Worm (Caenorhabditis elegans) whole organism, young adult: Measurements from ENCODE around the gene tag-329.

Source experiments
- C17E4.6 ChIP-seq: fragments of 200-800 bp; sonication (Bioruptor generic); IDR thresholded peaks from 2 replicates; pipeline ENCODE4 v1.3.6; 2022; ENCODE audit warnings: missing genetic modification reagents, missing genetic modification characterization, missing compliant biosample characterization
- D2030.7 ChIP-seq: fragments of 200-800 bp; sonication (Bioruptor generic); IDR thresholded peaks from 2 replicates; pipeline ENCODE4 v1.3.6; 2022; ENCODE audit warnings: missing genetic modification reagents, missing genetic modification characterization, missing compliant biosample characterization
- F23B12.7 ChIP-seq: sonication (generic microtip); optimal IDR thresholded peaks from 2 replicates; lab custom pipeline; 2017; ENCODE audit warnings: missing genetic modification characterization, mild to moderate bottlenecking, missing compliant biosample characterization, antibody characterized with exemption, moderate library complexity; ENCODE audit not compliant: insufficient read depth
- F39B2.1 ChIP-seq: fragments of 200-800 bp; sonication (Bioruptor generic); IDR thresholded peaks from 2 replicates; pipeline ENCODE4 v1.3.6; 2022; ENCODE audit warnings: missing genetic modification reagents, missing genetic modification characterization, missing compliant biosample characterization
- F57A8.1 ChIP-seq: fragments of 200-800 bp; sonication (Bioruptor generic); optimal IDR thresholded peaks from 2 replicates; lab custom pipeline; 2018; ENCODE audit warnings: mild to moderate bottlenecking, missing genetic modification characterization, moderate library complexity, missing compliant biosample characterization
- Y53F4B.3 ChIP-seq: fragments of 200-800 bp; sonication (Bioruptor generic); IDR thresholded peaks from 2 replicates; pipeline ENCODE4 v1.3.6; 2022; ENCODE audit warnings: missing genetic modification reagents, missing genetic modification characterization, missing compliant biosample characterization
- Y53G8AR.9 ChIP-seq: fragments of 200-800 bp; sonication (Bioruptor generic); conservative IDR thresholded peaks from 2 replicates; pipeline ENCODE4 v1.3.6; 2022; ENCODE audit warnings: missing genetic modification reagents, missing genetic modification characterization, missing compliant biosample characterization
- Y79H2A.3 ChIP-seq: fragments of 200-800 bp; sonication (Bioruptor generic); conservative IDR thresholded peaks from 2 replicates; pipeline ENCODE4 v1.3.6; 2022; ENCODE audit warnings: missing genetic modification reagents, missing genetic modification characterization, missing compliant biosample characterization
- ZK185.1 ChIP-seq: sonication (generic microtip); optimal IDR thresholded peaks from 2 replicates; lab custom pipeline; 2016; ENCODE audit warnings: mild to moderate bottlenecking, missing genetic modification characterization, missing compliant biosample characterization; ENCODE audit not compliant: poor library complexity, severe bottlenecking
- aptf-2 ChIP-seq: fragments of 200-800 bp; sonication (Bioruptor generic); conservative IDR thresholded peaks from 2 replicates; pipeline ENCODE4 v1.3.6; 2022; ENCODE audit warnings: missing genetic modification reagents, missing genetic modification characterization, missing compliant biosample characterization
- athp-1 ChIP-seq: sonication (generic microtip); optimal IDR thresholded peaks from 2 replicates; lab custom pipeline; 2017; ENCODE audit warnings: mild to moderate bottlenecking, missing genetic modification characterization, missing compliant biosample characterization
- attf-6 ChIP-seq: fragments of 200-800 bp; sonication (Bioruptor generic); IDR thresholded peaks from 2 replicates; pipeline ENCODE4 v1.3.6; 2022; ENCODE audit warnings: missing genetic modification reagents, missing genetic modification characterization, missing compliant biosample characterization
- bed-1 ChIP-seq: fragments of 200-800 bp; sonication (Bioruptor generic); IDR thresholded peaks from 2 replicates; pipeline ENCODE4 v1.3.6; 2022; ENCODE audit warnings: missing genetic modification reagents, missing genetic modification characterization, missing compliant biosample characterization
- ceh-100 ChIP-seq: fragments of 200-800 bp; sonication (Bioruptor generic); IDR thresholded peaks from 2 replicates; pipeline ENCODE4 v1.3.6; 2022; ENCODE audit warnings: missing genetic modification reagents, missing genetic modification characterization, missing compliant biosample characterization
- ceh-40 ChIP-seq: fragments of 200-800 bp; sonication (Bioruptor generic); IDR thresholded peaks from 2 replicates; pipeline ENCODE4 v1.3.6; 2022; ENCODE audit warnings: missing genetic modification characterization, missing compliant biosample characterization
- ceh-79 ChIP-seq: sonication (generic microtip); optimal IDR thresholded peaks from 2 replicates; lab custom pipeline; 2017; ENCODE audit warnings: mild to moderate bottlenecking, missing genetic modification characterization, missing compliant biosample characterization
- ceh-91 ChIP-seq: fragments of 200-800 bp; sonication (Bioruptor generic); IDR thresholded peaks from 2 replicates; pipeline ENCODE4 v1.3.6; 2022; ENCODE audit warnings: missing genetic modification reagents, missing genetic modification characterization, missing compliant biosample characterization
- dox-1 ChIP-seq: fragments of 200-800 bp; sonication (Bioruptor generic); IDR thresholded peaks from 2 replicates; pipeline ENCODE4 v1.3.6; 2022; ENCODE audit warnings: missing genetic modification reagents, missing genetic modification characterization, missing compliant biosample characterization
- dpff-1 ChIP-seq: sonication (generic microtip); optimal IDR thresholded peaks from 2 replicates; lab custom pipeline; 2017; ENCODE audit warnings: mild to moderate bottlenecking, missing genetic modification characterization, missing compliant biosample characterization
- dpl-1 ChIP-seq: fragments of 150-350 bp; optimal IDR thresholded peaks from 2 replicates; lab custom pipeline; 2014; ENCODE audit warnings: missing biosample characterization, missing genetic modification reagents, missing genetic modification characterization
- efl-1 ChIP-seq: fragments of 150-350 bp; optimal IDR thresholded peaks from 2 replicates; lab custom pipeline; 2014; ENCODE audit warnings: missing biosample characterization, missing genetic modification reagents, missing genetic modification characterization
- ekl-4 ChIP-seq: fragments of 200-800 bp; sonication (Bioruptor generic); IDR thresholded peaks from 2 replicates; pipeline ENCODE4 v1.3.6; 2022; ENCODE audit warnings: missing genetic modification reagents, missing genetic modification characterization, missing compliant biosample characterization
- gei-17 ChIP-seq: fragments of 200-800 bp; sonication (Bioruptor generic); optimal IDR thresholded peaks from 2 replicates; lab custom pipeline; 2018; ENCODE audit warnings: mild to moderate bottlenecking, missing genetic modification characterization, missing compliant biosample characterization
- him-1 ChIP-seq: sonication (generic microtip); optimal IDR thresholded peaks from 2 replicates; lab custom pipeline; 2016; ENCODE audit warnings: missing genotype, missing genetic modification reagents, missing genetic modification characterization, missing compliant biosample characterization
- lin-26 ChIP-seq: fragments of 200-800 bp; sonication (Bioruptor generic); IDR thresholded peaks from 2 replicates; pipeline ENCODE4 v1.3.6; 2022; ENCODE audit warnings: missing genetic modification reagents, missing genetic modification characterization, missing compliant biosample characterization
- lin-40 ChIP-seq: sonication (generic microtip); optimal IDR thresholded peaks from 2 replicates; lab custom pipeline; 2016; ENCODE audit warnings: missing genetic modification characterization, mild to moderate bottlenecking, missing compliant biosample characterization, missing genotype, missing genetic modification reagents
- lin-54 ChIP-seq: fragments of 200-800 bp; sonication (Bioruptor generic); optimal IDR thresholded peaks from 2 replicates; lab custom pipeline; 2018; ENCODE audit warnings: mild to moderate bottlenecking, missing genetic modification characterization, missing compliant biosample characterization
- lsl-1 ChIP-seq: fragments of 200-800 bp; sonication (Bioruptor generic); optimal IDR thresholded peaks from 2 replicates; lab custom pipeline; 2018; ENCODE audit warnings: mild to moderate bottlenecking, missing genetic modification characterization, moderate library complexity, missing compliant biosample characterization
- lsy-27 ChIP-seq: sonication (generic microtip); optimal IDR thresholded peaks from 2 replicates; lab custom pipeline; 2017; ENCODE audit warnings: missing genetic modification characterization, mild to moderate bottlenecking, missing compliant biosample characterization, antibody characterized with exemption, missing genotype, borderline replicate concordance; ENCODE audit not compliant: insufficient read depth
- madf-3 ChIP-seq: fragments of 200-800 bp; sonication (Bioruptor generic); IDR thresholded peaks from 2 replicates; pipeline ENCODE4 v1.3.6; 2022; ENCODE audit warnings: missing genetic modification reagents, missing genetic modification characterization, missing compliant biosample characterization
- madf-6 ChIP-seq: fragments of 200-800 bp; sonication (Bioruptor generic); IDR thresholded peaks from 2 replicates; pipeline ENCODE4 v1.3.6; 2022; ENCODE audit warnings: missing genetic modification reagents, missing genetic modification characterization, missing compliant biosample characterization
- mes-4 ChIP-seq: sonication (generic microtip); optimal IDR thresholded peaks from 2 replicates; lab custom pipeline; 2016; ENCODE audit warnings: missing genotype, missing genetic modification characterization, missing compliant biosample characterization
- nhr-120 ChIP-seq: fragments of 200-800 bp; sonication (Bioruptor generic); IDR thresholded peaks from 2 replicates; pipeline ENCODE4 v1.3.6; 2022; ENCODE audit warnings: missing genetic modification characterization, missing compliant biosample characterization
- nhr-179 ChIP-seq: sonication (generic microtip); optimal IDR thresholded peaks from 2 replicates; lab custom pipeline; 2016; ENCODE audit warnings: mild to moderate bottlenecking, missing genetic modification characterization, missing compliant biosample characterization
- nhr-90 ChIP-seq: sonication (generic microtip); optimal IDR thresholded peaks from 2 replicates; lab custom pipeline; 2016; ENCODE audit warnings: missing genotype, mild to moderate bottlenecking, missing genetic modification characterization, missing compliant biosample characterization
- pbrm-1 ChIP-seq: fragments of 200-800 bp; sonication (Bioruptor generic); IDR thresholded peaks from 2 replicates; pipeline ENCODE4 v1.3.6; 2022; ENCODE audit warnings: missing genetic modification reagents, missing genetic modification characterization, missing compliant biosample characterization
- rec-8 ChIP-seq, 2 experiments: sonication (generic microtip); optimal IDR thresholded peaks; 2 replicates each; lab custom pipeline; 2016; ENCODE audit warnings: mild to moderate bottlenecking in 2 of 2, missing genetic modification characterization in 2 of 2, missing genetic modification reagents in 2 of 2, missing genotype in 2 of 2, missing biosample characterization in 1 of 2, missing compliant biosample characterization in 1 of 2, moderate library complexity in 1 of 2
- repo-1 ChIP-seq: sonication (generic microtip); optimal IDR thresholded peaks from 2 replicates; lab custom pipeline; 2017; ENCODE audit warnings: mild to moderate bottlenecking, missing genetic modification characterization, missing compliant biosample characterization
- snpc-1.3 ChIP-seq: sonication (generic microtip); optimal IDR thresholded peaks from 2 replicates; lab custom pipeline; 2017; ENCODE audit warnings: missing genetic modification characterization, mild to moderate bottlenecking, missing compliant biosample characterization, antibody characterized with exemption, moderate library complexity, missing genotype, missing genetic modification reagents; ENCODE audit not compliant: insufficient read depth
- sptf-2 ChIP-seq: fragments of 200-800 bp; sonication (Bioruptor generic); optimal IDR thresholded peaks from 2 replicates; lab custom pipeline; 2018; ENCODE audit warnings: mild to moderate bottlenecking, missing genetic modification characterization, missing compliant biosample characterization
- tbp1 ChIP-seq: fragments of 200-800 bp; sonication (Bioruptor generic); optimal IDR thresholded peaks from 2 replicates; lab custom pipeline; 2018; ENCODE audit warnings: mild to moderate bottlenecking, missing genetic modification characterization, missing compliant biosample characterization
- unc-62 ChIP-seq: fragments of 150-350 bp; optimal IDR thresholded peaks from 2 replicates; lab custom pipeline; 2014; ENCODE audit warnings: missing biosample characterization, missing genetic modification reagents, missing genetic modification characterization
- xnd-1 ChIP-seq: sonication (generic microtip); optimal IDR thresholded peaks from 2 replicates; lab custom pipeline; 2016; ENCODE audit warnings: missing genotype, missing genetic modification reagents, missing genetic modification characterization, missing compliant biosample characterization
- ztf-18 ChIP-seq: sonication (generic microtip); optimal IDR thresholded peaks from 2 replicates; lab custom pipeline; 2016; ENCODE audit warnings: missing genotype, mild to moderate bottlenecking, missing genetic modification characterization, missing compliant biosample characterization
- ztf-6 ChIP-seq: fragments of 200-800 bp; sonication (Bioruptor generic); IDR thresholded peaks from 2 replicates; pipeline ENCODE4 v1.3.6; 2022; ENCODE audit warnings: missing genetic modification reagents, missing genetic modification characterization, missing compliant biosample characterization

tag-329 gene

DNA sequence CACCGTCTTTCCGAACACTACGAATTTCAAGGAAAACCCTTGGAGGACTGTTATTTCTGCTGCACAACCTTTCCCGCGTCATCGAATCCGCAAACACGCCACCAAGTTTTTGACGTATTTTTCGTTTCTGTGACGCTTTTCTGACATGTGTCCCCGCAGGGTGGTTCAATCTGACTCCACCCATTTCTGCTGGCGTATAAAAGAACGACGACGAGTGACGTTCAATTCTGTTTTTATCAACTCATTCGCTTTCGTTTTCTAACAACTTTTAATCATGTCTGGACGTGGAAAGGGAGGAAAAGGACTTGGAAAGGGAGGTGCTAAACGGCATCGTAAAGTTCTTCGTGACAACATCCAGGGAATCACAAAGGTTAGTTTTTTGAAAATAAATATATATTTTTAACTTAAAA lies 12.1 kb downstream of the tag-329 start, which contains the start of gene his-37 (continued):
- TF ChIP-seq Y53G8AR.9 (GFP tag; lab: Robert Waterston, UW) = peak; percentile 96
- TF ChIP-seq pbrm-1 = peak; percentile 98
- no peak for TF ChIP-seq sptf-2 (GFP tag; lab: Kevin White, UChicago)
- peak; percentile 94 for TF ChIP-seq repo-1 (tag; lab: Kevin White, UChicago)
- TF ChIP-seq dpl-1 (GFP tag; lab: Kevin White, UChicago) = peak; percentile 50
- no peak for TF ChIP-seq ceh-79 (tag; lab: Kevin White, UChicago)

DNA sequence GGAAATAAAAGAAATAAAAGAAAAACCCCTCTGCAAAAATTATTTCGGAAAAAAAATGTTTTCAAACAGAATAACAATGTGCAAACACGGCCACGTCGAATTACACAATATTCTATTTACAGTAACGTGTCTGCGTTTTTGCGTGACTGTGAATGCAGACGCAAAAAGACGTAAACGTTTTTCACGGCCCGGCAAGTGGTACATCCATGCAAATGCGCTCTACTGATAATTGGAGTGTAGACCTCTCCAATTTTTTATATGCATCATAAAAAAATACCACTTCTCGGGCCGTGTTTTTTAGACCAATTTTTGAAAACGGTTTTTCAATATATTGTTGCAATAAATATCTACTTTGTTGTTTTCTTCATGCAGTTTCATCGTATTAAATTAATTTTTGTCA lies 14.7 kb downstream of the tag-329 start, which contains the start of gene nstp-10:
Gene nstp-10 (minus strand): TSS at position 378 of the 400 bp plus-strand sequence.
- TF ChIP-seq nhr-179 = no peak
- peak; percentile 85 for TF ChIP-seq ztf-18
- peak; percentile 72; the same call in 1 of the 2 replicates for TF ChIP-seq lin-26
- no peak for TF ChIP-seq ztf-6
- TF ChIP-seq nhr-120 (GFP tag; lab: Robert Waterston, UW) = no peak
- peak; percentile 77; the same call in 1 of the 2 replicates for TF ChIP-seq Y79H2A.3
- peak; percentile 76 for TF ChIP-seq ceh-100 (GFP tag; lab: Robert Waterston, UW)
- no peak for TF ChIP-seq gei-17 (GFP tag; lab: Kevin White, UChicago)
- no peak for TF ChIP-seq bed-1
- no peak for TF ChIP-seq ceh-40 (GFP tag; lab: Robert Waterston, UW)
- peak; percentile 98 for TF ChIP-seq lsl-1
- TF ChIP-seq tbp1 (GFP tag; lab: Kevin White, UChicago) = peak; percentile 72
- TF ChIP-seq C17E4.6 (GFP tag; lab: Robert Waterston, UW) = peak; percentile 83
- TF ChIP-seq D2030.7 (GFP tag; lab: Robert Waterston, UW) = peak; percentile 97
- TF ChIP-seq mes-4 (tag; lab: Kevin White, UChicago) = no peak
- peak; percentile 94 for TF ChIP-seq pbrm-1
- peak; percentile 68; the same call in 1 of the 2 replicates for TF ChIP-seq Y53G8AR.9 (GFP tag; lab: Robert Waterston, UW)
- TF ChIP-seq ceh-91 (GFP tag; lab: Robert Waterston, UW) = peak; percentile 96
- peak; percentile 94 for TF ChIP-seq snpc-1.3
- no peak for TF ChIP-seq unc-62 (GFP tag; lab: Kevin White, UChicago)
- peak; percentile 79 for TF ChIP-seq dpl-1 (GFP tag; lab: Kevin White, UChicago)
- peak; percentile 97 for TF ChIP-seq dox-1
- peak; percentile 25; the same call in 1 of the 2 replicates for TF ChIP-seq F39B2.1 (GFP tag; lab: Robert Waterston, UW)
- TF ChIP-seq lsy-27 = no peak
- peak; percentile 91 for TF ChIP-seq xnd-1 (tag; lab: Kevin White, UChicago)
- TF ChIP-seq lin-40 (tag; lab: Kevin White, UChicago) = peak; percentile 28
- peak; percentile 86 for TF ChIP-seq lin-54 (GFP tag; lab: Kevin White, UChicago)
- no peak for TF ChIP-seq dpff-1 (tag; lab: Kevin White, UChicago)
- TF ChIP-seq rec-8 (tag; optimal IDR thresholded peaks at IDR 0.05; lab: Kevin White, UChicago) = peak in 1 of 2 experiments; percentile 51
- no peak for TF ChIP-seq F57A8.1
- TF ChIP-seq attf-6 (GFP tag; lab: Robert Waterston, UW) = peak; percentile 61
- TF ChIP-seq efl-1 (GFP tag; lab: Kevin White, UChicago) = peak; percentile 88
- peak; percentile 50 for TF ChIP-seq sptf-2 (GFP tag; lab: Kevin White, UChicago)
- peak; percentile 97 for TF ChIP-seq madf-6 (GFP tag; lab: Robert Waterston, UW)
- peak; percentile 85 for TF ChIP-seq F23B12.7 (tag; lab: Kevin White, UChicago)
- peak; percentile 88 for TF ChIP-seq athp-1 (tag; lab: Kevin White, UChicago)
- peak; percentile 49 for TF ChIP-seq ZK185.1 (tag; lab: Kevin White, UChicago)
- TF ChIP-seq nhr-90 (tag; lab: Kevin White, UChicago) = no peak
- TF ChIP-seq ekl-4 (GFP tag; lab: Robert Waterston, UW) = peak; percentile 79
- TF ChIP-seq him-1 (tag; lab: Kevin White, UChicago) = peak; percentile 60
- TF ChIP-seq madf-3 = peak; percentile 91
- TF ChIP-seq aptf-2 (GFP tag; lab: Robert Waterston, UW) = 0 out of 2 replicates have a peak, but pooled peaks have one; percentile 39
- peak; percentile 83 for TF ChIP-seq Y53F4B.3
